Worm (Caenorhabditis elegans) whole organism, early embryonic: ENCODE data around the gene T20B5.2.

Source experiments
- ama-1 ChIP-seq: fragments of 150-350 bp; optimal IDR thresholded peaks from 2 replicates; lab custom pipeline; 2014
- ceh-13 ChIP-seq: fragments of 200-800 bp; sonication (Bioruptor generic); optimal IDR thresholded peaks from 2 replicates; lab custom pipeline; 2018; ENCODE audit warnings: mild to moderate bottlenecking, missing genetic modification characterization, missing compliant biosample characterization
- flt-1 ChIP-seq: fragments of 200-800 bp; sonication (Bioruptor generic); IDR thresholded peaks from 2 replicates; pipeline ENCODE4 v1.3.6; 2022; ENCODE audit warnings: missing genetic modification characterization, missing compliant biosample characterization
- pes-1 ChIP-seq: fragments of 200-800 bp; sonication (Bioruptor generic); IDR thresholded peaks from 2 replicates; pipeline ENCODE4 v1.3.6; 2022; ENCODE audit warnings: missing genetic modification reagents, missing genetic modification characterization, missing compliant biosample characterization

- TF ChIP-seq pes-1 (GFP tag; lab: Robert Waterston, UW) (no peak), ama-1 (no peak), ceh-13 (GFP tag; lab: Kevin White, UChicago) (no peak), flt-1 (GFP tag; lab: Robert Waterston, UW) (no peak)
Measured at ce11 chrX:9373729-9374128, 42.8 kb downstream of the T20B5.2 start.
